Worm (Caenorhabditis elegans) whole organism, L2 larva: ENCODE measurements around the gene C51E3.10.

Experiments
- C34F6.9 ChIP-seq: fragments of 150-350 bp; optimal IDR thresholded peaks from 2 replicates; lab custom pipeline; 2014; ENCODE audit warnings: missing biosample characterization, missing genetic modification characterization
- F13H6.1 ChIP-seq: sonication (generic microtip); optimal IDR thresholded peaks from 2 replicates; lab custom pipeline; 2016; ENCODE audit warnings: missing genetic modification characterization, missing compliant biosample characterization
- R02D3.7 ChIP-seq: fragments of 150-350 bp; optimal IDR thresholded peaks from 2 replicates; lab custom pipeline; 2014; ENCODE audit warnings: missing biosample characterization, missing genetic modification characterization
- Y55F3AM.14 ChIP-seq: fragments of 200-800 bp; sonication (Bioruptor generic); optimal IDR thresholded peaks from 2 replicates; lab custom pipeline; 2018; ENCODE audit warnings: mild to moderate bottlenecking, missing genetic modification characterization, missing compliant biosample characterization
- ZK546.5 ChIP-seq: sonication (generic microtip); optimal IDR thresholded peaks from 2 replicates; lab custom pipeline; 2017; ENCODE audit warnings: missing biosample characterization, missing genetic modification characterization
- alr-1 ChIP-seq: fragments of 150-350 bp; optimal IDR thresholded peaks from 2 replicates; lab custom pipeline; 2014; ENCODE audit warnings: missing biosample characterization, missing genetic modification characterization
- ama-1 ChIP-seq: fragments of 150-350 bp; optimal IDR thresholded peaks from 2 replicates; lab custom pipeline; 2018; ENCODE audit warnings: inconsistent platforms
- ceh-16 ChIP-seq: fragments of 150-350 bp; optimal IDR thresholded peaks from 2 replicates; lab custom pipeline; 2014; ENCODE audit warnings: missing biosample characterization, missing genetic modification characterization
- ceh-82 ChIP-seq: fragments of 150-350 bp; optimal IDR thresholded peaks from 2 replicates; lab custom pipeline; 2014; ENCODE audit warnings: missing biosample characterization, missing genetic modification characterization
- crh-2 ChIP-seq: sonication (generic microtip); optimal IDR thresholded peaks from 2 replicates; lab custom pipeline; 2017; ENCODE audit warnings: missing biosample characterization, missing genetic modification characterization
- dmd-4 ChIP-seq: sonication (generic microtip); optimal IDR thresholded peaks from 2 replicates; lab custom pipeline; 2017; ENCODE audit warnings: missing biosample characterization, missing genetic modification characterization
- egl-27 ChIP-seq: sonication (generic microtip); optimal IDR thresholded peaks from 3 replicates; lab custom pipeline; 2017; ENCODE audit warnings: missing biosample characterization, missing genetic modification reagents, missing genetic modification characterization
- elt-1 ChIP-seq: fragments of 150-350 bp; optimal IDR thresholded peaks from 2 replicates; lab custom pipeline; 2014; ENCODE audit warnings: missing biosample characterization, missing genetic modification characterization
- elt-3 ChIP-seq: sonication (generic microtip); optimal IDR thresholded peaks from 2 replicates; lab custom pipeline; 2017; ENCODE audit warnings: missing biosample characterization, missing genetic modification characterization
- fos-1 ChIP-seq: fragments of 150-350 bp; optimal IDR thresholded peaks from 2 replicates; lab custom pipeline; 2014; ENCODE audit warnings: missing biosample characterization, missing genetic modification characterization
- gmeb-1 ChIP-seq: fragments of 150-350 bp; optimal IDR thresholded peaks from 2 replicates; lab custom pipeline; 2014; ENCODE audit warnings: missing biosample characterization, missing genetic modification characterization
- lin-11 ChIP-seq: fragments of 150-350 bp; sonication (generic microtip); optimal IDR thresholded peaks from 2 replicates; lab custom pipeline; 2014; ENCODE audit warnings: missing biosample characterization, missing genetic modification characterization, inconsistent platforms, mixed read lengths
- lin-13 ChIP-seq: fragments of 150-350 bp; optimal IDR thresholded peaks from 2 replicates; lab custom pipeline; 2014; ENCODE audit warnings: missing biosample characterization, missing genetic modification reagents, missing genetic modification characterization
- lin-39 ChIP-seq: fragments of 150-350 bp; optimal IDR thresholded peaks from 2 replicates; lab custom pipeline; 2014; ENCODE audit warnings: missing biosample characterization, missing genetic modification reagents, missing genetic modification characterization
- lsy-2 ChIP-seq, 2 experiments: fragments of 150-350 bp in 1 of 2; sonication (generic microtip) in 1 of 2; optimal IDR thresholded peaks; 2 replicates each; lab custom pipeline; 2014 to 2017; ENCODE audit warnings: missing biosample characterization in 2 of 2, missing genetic modification characterization in 2 of 2
- mab-5 ChIP-seq: fragments of 150-350 bp; optimal IDR thresholded peaks from 2 replicates; lab custom pipeline; 2014; ENCODE audit warnings: missing biosample characterization, missing genetic modification characterization
- mbf-1 ChIP-seq: sonication (generic microtip); optimal IDR thresholded peaks from 2 replicates; lab custom pipeline; 2017; ENCODE audit warnings: missing biosample characterization, missing genetic modification characterization
- mdl-1 ChIP-seq, 2 experiments: fragments of 150-350 bp in 1 of 2; sonication (generic microtip) in 1 of 2; optimal IDR thresholded peaks; 2 replicates each; lab custom pipeline; 2017; ENCODE audit warnings: missing biosample characterization in 2 of 2, missing genetic modification characterization in 2 of 2
- nhr-10 ChIP-seq: sonication (generic microtip); optimal IDR thresholded peaks from 2 replicates; lab custom pipeline; 2017; ENCODE audit warnings: missing biosample characterization, missing genetic modification characterization
- nhr-11 ChIP-seq: fragments of 150-350 bp; optimal IDR thresholded peaks from 2 replicates; lab custom pipeline; 2014; ENCODE audit warnings: missing biosample characterization, missing genetic modification characterization
- nhr-12 ChIP-seq: fragments of 150-350 bp; optimal IDR thresholded peaks from 2 replicates; lab custom pipeline; 2014; ENCODE audit warnings: missing biosample characterization, missing genetic modification characterization
- nhr-129 ChIP-seq: fragments of 150-350 bp; optimal IDR thresholded peaks from 2 replicates; lab custom pipeline; 2014; ENCODE audit warnings: missing biosample characterization, missing genetic modification characterization
- nhr-21 ChIP-seq: fragments of 150-350 bp; optimal IDR thresholded peaks from 2 replicates; lab custom pipeline; 2014; ENCODE audit warnings: missing biosample characterization, missing genetic modification characterization
- nhr-23 ChIP-seq: fragments of 150-350 bp; optimal IDR thresholded peaks from 2 replicates; lab custom pipeline; 2014; ENCODE audit warnings: missing biosample characterization, missing genetic modification reagents, missing genetic modification characterization
- nhr-237 ChIP-seq: fragments of 150-350 bp; optimal IDR thresholded peaks from 2 replicates; lab custom pipeline; 2014; ENCODE audit warnings: missing biosample characterization, missing genetic modification characterization
- nhr-6 ChIP-seq: fragments of 150-350 bp; optimal IDR thresholded peaks from 2 replicates; lab custom pipeline; 2014; ENCODE audit warnings: missing biosample characterization, missing genetic modification characterization
- nhr-77 ChIP-seq: fragments of 150-350 bp; optimal IDR thresholded peaks from 2 replicates; lab custom pipeline; 2014; ENCODE audit warnings: missing biosample characterization, missing genetic modification characterization
- peb-1 ChIP-seq: fragments of 150-350 bp; optimal IDR thresholded peaks from 2 replicates; lab custom pipeline; 2014; ENCODE audit warnings: missing biosample characterization, missing genetic modification characterization
- sem-4 ChIP-seq: fragments of 150-350 bp; optimal IDR thresholded peaks from 2 replicates; lab custom pipeline; 2014; ENCODE audit warnings: missing biosample characterization, missing genetic modification reagents, missing genetic modification characterization
- sma-3 ChIP-seq: sonication (generic microtip); optimal IDR thresholded peaks from 2 replicates; lab custom pipeline; 2016; ENCODE audit warnings: missing genetic modification reagents, missing genetic modification characterization, missing compliant biosample characterization
- sma-9 ChIP-seq, 2 experiments: fragments of 150-350 bp in 1 of 2; sonication (generic microtip) in 1 of 2; optimal IDR thresholded peaks; 2 replicates each; lab custom pipeline; 2014 to 2016; ENCODE audit warnings: missing genetic modification characterization in 2 of 2, mild to moderate bottlenecking in 1 of 2, missing biosample characterization in 1 of 2, missing compliant biosample characterization in 1 of 2, missing genetic modification reagents in 1 of 2, moderate library complexity in 1 of 2
- snpc-4 ChIP-seq: fragments of 150-350 bp; optimal IDR thresholded peaks from 2 replicates; lab custom pipeline; 2014; ENCODE audit warnings: missing biosample characterization, missing genetic modification characterization
- unc-39 ChIP-seq: fragments of 150-350 bp; optimal IDR thresholded peaks from 2 replicates; lab custom pipeline; 2014; ENCODE audit warnings: missing biosample characterization, missing genetic modification characterization
- unc-55 ChIP-seq: fragments of 150-350 bp; sonication (generic microtip); optimal IDR thresholded peaks from 3 replicates; lab custom pipeline; 2014; ENCODE audit warnings: missing biosample characterization, missing genetic modification reagents, missing genetic modification characterization
- unc-62 ChIP-seq: fragments of 150-350 bp; optimal IDR thresholded peaks from 2 replicates; lab custom pipeline; 2014; ENCODE audit warnings: missing biosample characterization, missing genetic modification reagents, missing genetic modification characterization
- ztf-1 ChIP-seq: fragments of 200-800 bp; sonication (Bioruptor generic); conservative IDR thresholded peaks from 2 replicates; pipeline ENCODE4 v1.3.6; 2022; ENCODE audit warnings: missing genetic modification characterization, missing compliant biosample characterization

Gene C51E3.10

ce11 chrV:10123324-10123723 is 37.6 kb downstream of the C51E3.10 start, which contains the start of gene C08B6.6 (continued):
- TF ChIP-seq sma-9 (GFP tag; optimal IDR thresholded peaks at IDR 0.05; lab: Kevin White, UChicago), result no peak
- TF ChIP-seq sma-9 (tag; optimal IDR thresholded peaks at IDR 0.05; lab: Kevin White, UChicago), result no peak
- no peak for TF ChIP-seq mab-5 (tag; lab: Kevin White, UChicago)

DNA sequence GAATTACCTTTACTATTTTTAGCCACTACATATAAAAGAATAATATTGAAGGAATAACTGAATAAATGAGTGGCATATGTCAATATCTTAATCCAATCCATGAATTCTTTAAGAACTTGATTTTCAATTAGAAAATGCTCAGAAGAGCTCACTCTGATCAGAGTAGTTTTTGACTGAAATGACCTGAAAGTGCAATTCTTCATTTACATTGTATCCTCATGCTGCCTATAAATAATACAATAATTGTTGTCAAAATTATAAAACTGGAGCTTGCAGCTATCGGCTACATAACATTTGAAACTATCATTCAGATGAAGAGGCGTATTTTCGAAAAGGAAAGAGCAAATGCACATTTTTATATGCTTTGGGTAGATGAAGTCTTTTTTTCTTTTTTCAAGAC is 38.3 kb downstream of the C51E3.10 start, which contains the start of gene srxa-19:
srxa-19 (minus strand) TSS at position 101 of the 400 bp plus-strand sequence.
- TF ChIP-seq ZK546.5 (tag; lab: Kevin White, UChicago) (no peak), nhr-11 (tag; lab: Kevin White, UChicago) (no peak), crh-2 (no peak), gmeb-1 (tag; lab: Kevin White, UChicago) (no peak), egl-27 (no peak), F13H6.1 (tag; lab: Kevin White, UChicago) (no peak), nhr-77 (no peak), nhr-12 (tag; lab: Kevin White, UChicago) (no peak), lin-13 (GFP tag; lab: Kevin White, UChicago) (no peak), alr-1 (tag; lab: Kevin White, UChicago) (no peak), Y55F3AM.14 (GFP tag; lab: Kevin White, UChicago) (no peak), fos-1 (tag; lab: Kevin White, UChicago) (no peak), nhr-23 (tag; lab: Kevin White, UChicago) (no peak), ztf-1 (no peak), ceh-16 (tag; lab: Kevin White, UChicago) (no peak), mab-5 (tag; lab: Kevin White, UChicago) (no peak), nhr-10 (no peak), R02D3.7 (tag; lab: Kevin White, UChicago) (no peak), ceh-82 (tag; lab: Kevin White, UChicago) (no peak)

- TF ChIP-seq lin-13 (GFP tag; lab: Kevin White, UChicago), result no peak
- TF ChIP-seq nhr-129, result no peak
- no peak for TF ChIP-seq sma-3 (GFP tag; lab: Kevin White, UChicago)
- no peak for TF ChIP-seq sem-4 (tag; lab: Kevin White, UChicago)
- TF ChIP-seq lsy-2 (tag; optimal IDR thresholded peaks at IDR 0.05; lab: Kevin White, UChicago), result no peak
- no peak for TF ChIP-seq mdl-1 (tag; optimal IDR thresholded peaks at IDR 0.05; lab: Kevin White, UChicago)
- no peak for TF ChIP-seq nhr-21 (tag; lab: Kevin White, UChicago)
- TF ChIP-seq egl-27, result no peak
- no peak for TF ChIP-seq peb-1 (tag; lab: Kevin White, UChicago)
- TF ChIP-seq snpc-4 (tag; lab: Kevin White, UChicago), result no peak
- no peak for TF ChIP-seq fos-1 (tag; lab: Kevin White, UChicago)
- no peak for TF ChIP-seq mbf-1 (tag; lab: Kevin White, UChicago)
- no peak for TF ChIP-seq unc-55 (GFP tag; lab: Kevin White, UChicago)
- no peak for TF ChIP-seq elt-1 (tag; lab: Kevin White, UChicago)
- no peak for TF ChIP-seq ceh-82 (tag; lab: Kevin White, UChicago)
- TF ChIP-seq nhr-23 (tag; lab: Kevin White, UChicago), result no peak
- no peak for TF ChIP-seq F13H6.1 (tag; lab: Kevin White, UChicago)
- TF ChIP-seq nhr-6, result no peak
Measured at ce11 chrV:10120898-10121297, 40.0 kb downstream of the C51E3.10 start, which contains the start of gene srxa-18. TSS of gene srxa-18 (minus strand) at chrV:10120997.

DNA sequence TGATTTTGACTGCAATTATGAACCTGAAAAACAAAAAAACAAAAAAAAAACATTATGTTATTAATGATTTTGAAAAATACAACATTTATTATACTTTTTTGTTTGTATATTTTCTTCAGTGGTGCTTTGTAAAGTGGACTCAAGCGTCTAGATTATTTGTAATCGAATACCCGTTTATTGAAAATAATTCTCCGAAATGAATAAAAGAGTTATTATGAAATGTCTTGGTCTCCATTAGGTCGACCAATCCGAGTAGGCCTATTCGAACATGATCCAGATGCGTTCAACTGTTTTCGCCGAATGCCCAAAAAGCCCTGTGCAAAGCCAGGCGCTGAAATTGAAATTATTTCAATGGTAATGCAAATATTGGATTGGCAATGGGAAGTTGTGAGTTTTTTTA is 43.5 kb downstream of the C51E3.10 start, which contains the start of gene C08B6.5:
C08B6.5 (plus strand) TSS at position 301 of the 400 bp plus-strand sequence.
- TF ChIP-seq C34F6.9 (tag; lab: Kevin White, UChicago) (no peak), unc-62 (GFP tag; lab: Kevin White, UChicago) (no peak), sma-9 (GFP tag; optimal IDR thresholded peaks at IDR 0.05; lab: Kevin White, UChicago) (no peak), sma-9 (tag; optimal IDR thresholded peaks at IDR 0.05; lab: Kevin White, UChicago) (no peak), elt-3 (no peak), Y55F3AM.14 (GFP tag; lab: Kevin White, UChicago) (no peak), unc-39 (tag; lab: Kevin White, UChicago) (no peak), dmd-4 (tag; lab: Kevin White, UChicago) (no peak), lin-11 (tag; lab: Kevin White, UChicago) (no peak), lin-39 (tag; lab: Kevin White, UChicago) (no peak), elt-1 (tag; lab: Kevin White, UChicago) (no peak), ama-1 (lab: Kevin White, UChicago) (no peak), nhr-129 (no peak), nhr-237 (tag; lab: Kevin White, UChicago) (no peak)
